Fruit fly (Drosophila melanogaster): ENCODE measurements around the gene Larp4B.

Larp4B gene

DNA sequence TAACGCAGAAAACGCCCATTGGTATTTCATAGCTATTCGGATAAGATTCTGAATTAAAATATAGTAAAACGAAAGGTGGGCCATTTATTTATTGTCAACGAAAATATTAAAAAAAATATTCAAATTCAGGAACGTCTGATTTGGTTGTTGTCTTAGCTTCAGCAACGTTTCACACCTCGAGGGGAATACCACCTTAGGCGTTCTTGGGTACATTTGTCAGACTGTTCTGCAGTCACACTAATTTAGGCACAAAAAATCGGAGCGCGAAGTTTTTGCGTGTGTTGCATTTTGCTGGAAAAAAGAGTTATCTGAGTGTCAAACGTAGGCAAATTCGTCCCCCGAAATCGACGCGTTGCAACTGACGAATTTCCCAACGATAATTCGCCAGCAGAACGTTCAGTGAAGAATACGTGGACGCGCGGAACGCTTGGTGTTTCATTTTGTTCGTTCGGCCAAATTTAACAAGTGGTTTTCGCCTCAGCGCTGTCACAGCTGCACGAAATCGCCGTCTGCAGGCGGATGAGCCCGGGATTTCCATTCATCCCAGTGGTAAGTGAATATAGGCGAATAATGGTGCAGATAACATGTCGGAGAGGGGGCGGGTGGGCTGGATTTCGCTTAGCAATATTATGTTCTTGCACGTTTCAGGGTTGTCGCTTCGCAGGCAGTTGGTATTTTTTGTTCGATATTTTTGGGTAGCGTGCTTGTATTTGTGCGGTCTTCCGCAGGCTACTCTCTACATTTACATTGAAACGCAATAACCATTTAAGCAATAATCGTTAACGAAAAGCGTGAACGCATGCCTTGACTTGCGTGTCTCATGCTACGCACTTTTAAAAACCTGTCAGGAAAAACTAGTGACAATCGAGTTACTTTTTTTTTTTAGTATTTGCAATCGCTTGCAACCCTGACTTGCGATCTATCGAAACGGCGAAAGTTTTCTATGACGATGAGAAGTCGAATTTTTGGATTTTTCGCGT is at the start of gene Larp4B:
TSS of gene Larp4B (plus strand) at position 99 of the 980 bp plus-strand sequence.
- TF ChIP-seq stwl (tag; optimal IDR thresholded peaks at IDR 0.05), result peak; percentile 72
- TF ChIP-seq CG11093 (GFP tag; IDR thresholded peaks at IDR 0.05), result no peak
- peak; percentile 25 for TF ChIP-seq nmo (GFP tag; optimal IDR thresholded peaks at IDR 0.05)
- no peak for TF ChIP-seq ap (GFP tag; IDR thresholded peaks at IDR 0.05)
- no peak for TF ChIP-seq Bdp1 (GFP tag; optimal IDR thresholded peaks at IDR 0.05)
- TF ChIP-seq toy (GFP tag; IDR thresholded peaks at IDR 0.05), result no peak
- peak; percentile 17 for TF ChIP-seq nerfin-1 (tag; optimal IDR thresholded peaks at IDR 0.05)
- TF ChIP-seq lbe (GFP tag; optimal IDR thresholded peaks at IDR 0.05), result peak; percentile 40
- TF ChIP-seq CG1603 (tag; optimal IDR thresholded peaks at IDR 0.05), result no peak
- peak; percentile 23 for TF ChIP-seq CG7987 (GFP tag; optimal IDR thresholded peaks at IDR 0.05)
- no peak for TF ChIP-seq CG4820 (GFP tag; optimal IDR thresholded peaks at IDR 0.05)
- TF ChIP-seq disco-r (GFP tag; optimal IDR thresholded peaks at IDR 0.05), result peak; percentile 55
- no peak for TF ChIP-seq Aef1 (GFP tag; IDR thresholded peaks at IDR 0.05)
- no peak for TF ChIP-seq gt (GFP tag; IDR thresholded peaks at IDR 0.05)
- peak; percentile 61 for TF ChIP-seq HmgZ (tag; optimal IDR thresholded peaks at IDR 0.05)
- peak; percentile 91 for TF ChIP-seq pfk (GFP tag; optimal IDR thresholded peaks at IDR 0.05)
- TF ChIP-seq wek (GFP tag; optimal IDR thresholded peaks at IDR 0.05), result no peak
- peak; percentile 72 for TF ChIP-seq CG16813 (GFP tag; IDR thresholded peaks at IDR 0.05; ENCODE audit: partially characterized antibody)
- TF ChIP-seq Dfd (GFP tag; optimal IDR thresholded peaks at IDR 0.05), result no peak
- TF ChIP-seq CG3995 (GFP tag; optimal IDR thresholded peaks at IDR 0.05), result peak; percentile 73
- TF ChIP-seq mam (GFP tag; optimal IDR thresholded peaks at IDR 0.05), result peak; percentile 28
- TF ChIP-seq Ets65A (GFP tag), result peak; percentile 89
- TF ChIP-seq CG6791 (GFP tag; IDR thresholded peaks at IDR 0.05; ENCODE audit: partially characterized antibody), result peak; percentile 50
- TF ChIP-seq CG6813 (GFP tag; optimal IDR thresholded peaks at IDR 0.05), result no peak
- peak; percentile 77 for TF ChIP-seq Doc3 (GFP tag; IDR thresholded peaks at IDR 0.05; ENCODE audit: partially characterized antibody)
- TF ChIP-seq pzg (GFP tag; optimal IDR thresholded peaks at IDR 0.05), result peak; percentile 89
- peak; percentile 76 for TF ChIP-seq knrl (GFP tag; IDR thresholded peaks at IDR 0.05; ENCODE audit: partially characterized antibody)
- peak in 1 of 2 experiments; percentile 30 for TF ChIP-seq Pdp1 (GFP tag; optimal IDR thresholded peaks at IDR 0.05)
- TF ChIP-seq en (GFP tag; optimal IDR thresholded peaks at IDR 0.05), result no peak
- TF ChIP-seq amos (GFP tag; IDR thresholded peaks at IDR 0.05; ENCODE audit: partially characterized antibody), result peak; percentile 52
- TF ChIP-seq CG9727 (GFP tag; optimal IDR thresholded peaks at IDR 0.05), result peak; percentile 19
- no peak for TF ChIP-seq HLH3B (GFP tag; IDR thresholded peaks at IDR 0.05)
- TF ChIP-seq dmrt11E (tag; optimal IDR thresholded peaks at IDR 0.05), result no peak
- TF ChIP-seq CG10543 (GFP tag; optimal IDR thresholded peaks at IDR 0.05), result no peak
- no peak for TF ChIP-seq odd (GFP tag; optimal IDR thresholded peaks at IDR 0.05)
- TF ChIP-seq bcd (GFP tag; optimal IDR thresholded peaks at IDR 0.05), result no peak
- no peak for TF ChIP-seq Nf-YC (tag; optimal IDR thresholded peaks at IDR 0.05)
- peak; percentile 71 for TF ChIP-seq vnd (GFP tag; IDR thresholded peaks at IDR 0.05; ENCODE audit: partially characterized antibody)
- no peak for TF ChIP-seq ind (GFP tag; optimal IDR thresholded peaks at IDR 0.05)
- TF ChIP-seq ro (GFP tag; IDR thresholded peaks at IDR 0.05), result no peak
- peak; percentile 72 for TF ChIP-seq Scr (GFP tag; IDR thresholded peaks at IDR 0.05; ENCODE audit: partially characterized antibody)
- TF ChIP-seq sc (optimal IDR thresholded peaks at IDR 0.05), result no peak
- no peak for TF ChIP-seq sc (GFP tag; optimal IDR thresholded peaks at IDR 0.05)
- TF ChIP-seq MBD-R2 (GFP tag; IDR thresholded peaks at IDR 0.05), result peak; percentile 23; the same call in 1 of the 2 replicates
- peak; percentile 21; the same call in 1 of the 2 replicates for TF ChIP-seq ato (GFP tag; IDR thresholded peaks at IDR 0.05; ENCODE audit: partially characterized antibody)
- TF ChIP-seq ftz-f1 (GFP tag; optimal IDR thresholded peaks at IDR 0.05), result no peak
- TF ChIP-seq CG8290 (GFP tag; optimal IDR thresholded peaks at IDR 0.05), result peak; percentile 4
- TF ChIP-seq CG8290 (tag; optimal IDR thresholded peaks at IDR 0.05), result no peak

Measured in whole organism, embryonic.